Fruit fly (Drosophila melanogaster) whole organism, embryonic: Measurements from ENCODE around the gene pico.

Source experiments
- ATbp ChIP-seq: fragments of 200-800 bp; sonication (Bioruptor generic); optimal IDR thresholded peaks from 2 replicates; lab custom pipeline; 2017; ENCODE audit warnings: missing biosample characterization, mild to moderate bottlenecking, missing genetic modification characterization, missing genetic modification reagents
- Abd-B ChIP-seq: fragments of 200-800 bp; sonication (Bioruptor generic); optimal IDR thresholded peaks from 2 replicates; lab custom pipeline; 2018; ENCODE audit warnings: missing biosample characterization, mild to moderate bottlenecking, missing genetic modification characterization, moderate library complexity
- Aef1 ChIP-seq: fragments of 200-800 bp; sonication (Bioruptor generic); IDR thresholded peaks from 3 replicates; pipeline ENCODE4 v1.3.6; 2022; ENCODE audit warnings: missing biosample characterization, missing genetic modification characterization
- CG10979 ChIP-seq: fragments of 200-800 bp; sonication (Bioruptor generic); optimal IDR thresholded peaks from 2 replicates; lab custom pipeline; 2018; ENCODE audit warnings: missing biosample characterization, mild to moderate bottlenecking, missing genetic modification characterization, moderate library complexity
- CG13624 ChIP-seq: fragments of 200-800 bp; sonication (Bioruptor generic); optimal IDR thresholded peaks from 2 replicates; lab custom pipeline; 2016; ENCODE audit warnings: missing biosample characterization, missing genetic modification characterization
- CG15011 ChIP-seq: fragments of 200-800 bp; sonication (Bioruptor generic); optimal IDR thresholded peaks from 3 replicates; lab custom pipeline; 2018; ENCODE audit warnings: missing biosample characterization, mild to moderate bottlenecking, missing genetic modification characterization
- CG15479 ChIP-seq: fragments of 200-800 bp; sonication (Bioruptor generic); optimal IDR thresholded peaks from 3 replicates; lab custom pipeline; 2019; ENCODE audit warnings: missing biosample characterization, mild to moderate bottlenecking, missing genetic modification characterization, moderate library complexity
- CG17328 ChIP-seq: fragments of 200-800 bp; sonication (Bioruptor generic); IDR thresholded peaks from 2 replicates; pipeline ENCODE4 v1.3.6; 2022; ENCODE audit warnings: missing biosample characterization, missing genetic modification characterization
- CG1832 ChIP-seq: fragments of 200-800 bp; sonication (Bioruptor generic); optimal IDR thresholded peaks from 2 replicates; lab custom pipeline; 2017; ENCODE audit warnings: missing biosample characterization, mild to moderate bottlenecking, missing genetic modification characterization, inconsistent platforms
- CG3281 ChIP-seq: fragments of 200-800 bp; sonication (Bioruptor generic); optimal IDR thresholded peaks from 3 replicates; lab custom pipeline; 2017; ENCODE audit warnings: missing biosample characterization, mild to moderate bottlenecking, missing genetic modification characterization
- CG34422 ChIP-seq: fragments of 200-800 bp; sonication (Bioruptor generic); IDR thresholded peaks from 3 replicates; pipeline ENCODE4 v1.3.6; 2022; ENCODE audit warnings: missing biosample characterization, missing genetic modification characterization
- CG8478 ChIP-seq: fragments of >200 bp; optimal IDR thresholded peaks from 2 replicates; lab custom pipeline; 2018
- CG8924 ChIP-seq: fragments of 200-800 bp; optimal IDR thresholded peaks from 3 replicates; lab custom pipeline; 2019; ENCODE audit warnings: missing biosample characterization, mild to moderate bottlenecking, missing genetic modification characterization, moderate library complexity
- CG8944 ChIP-seq: fragments of 200-800 bp; sonication (Bioruptor generic); optimal IDR thresholded peaks from 3 replicates; lab custom pipeline; 2016; ENCODE audit warnings: missing biosample characterization, missing genetic modification characterization
- GATAe ChIP-seq: fragments of 200-800 bp; sonication (Bioruptor generic); conservative IDR thresholded peaks from 2 replicates; pipeline ENCODE4 v1.3.6; 2022; ENCODE audit warnings: missing biosample characterization, missing genetic modification characterization
- HLH54F ChIP-seq: fragments of 200-800 bp; sonication (Bioruptor generic); optimal IDR thresholded peaks from 3 replicates; lab custom pipeline; 2016; ENCODE audit warnings: missing biosample characterization, missing genetic modification characterization
- HLHmδ ChIP-seq: fragments of 200-800 bp; sonication (Bioruptor generic); optimal IDR thresholded peaks from 2 replicates; lab custom pipeline; 2018; ENCODE audit warnings: missing biosample characterization, mild to moderate bottlenecking, missing genetic modification characterization, moderate library complexity
- Jarid2 ChIP-seq: fragments of 200-800 bp; sonication (Bioruptor generic); optimal IDR thresholded peaks from 3 replicates; lab custom pipeline; 2017; ENCODE audit warnings: mild to moderate bottlenecking, missing biosample characterization, missing genetic modification reagents, missing genetic modification characterization
- Opbp ChIP-seq: fragments of 200-800 bp; sonication (Bioruptor generic); IDR thresholded peaks from 3 replicates; pipeline ENCODE4 v1.3.6; 2022; ENCODE audit warnings: missing biosample characterization, missing genetic modification characterization; ENCODE audit not compliant: partially characterized antibody
- Pdp1 ChIP-seq, 2 experiments: fragments of 200-800 bp; sonication (Bioruptor generic); optimal IDR thresholded peaks; 3 replicates each; lab custom pipeline; 2016; ENCODE audit warnings: missing biosample characterization in 2 of 2, missing genetic modification characterization in 2 of 2, mild to moderate bottlenecking in 1 of 2, moderate library complexity in 1 of 2
- Scr ChIP-seq: fragments of 200-800 bp; sonication (Bioruptor generic); IDR thresholded peaks from 2 replicates; pipeline ENCODE4 v1.3.6; 2022; ENCODE audit warnings: missing biosample characterization, missing genetic modification characterization; ENCODE audit not compliant: partially characterized antibody
- Trl ChIP-seq, 3 experiments: fragments of >200 bp in 2 of 3; fragments of 200-800 bp in 1 of 3; sonication (Bioruptor generic) in 1 of 3; optimal IDR thresholded peaks; 2 replicates in 1 of 3; 3 replicates in 2 of 3; lab custom pipeline; 2016 to 2017; ENCODE audit warnings: missing biosample characterization in 1 of 3, missing genetic modification characterization in 1 of 3
- ato ChIP-seq: fragments of 200-800 bp; sonication (Bioruptor generic); IDR thresholded peaks from 2 replicates; pipeline ENCODE4 v1.3.6; 2022; ENCODE audit warnings: missing biosample characterization, missing genetic modification characterization; ENCODE audit not compliant: partially characterized antibody
- chinmo ChIP-seq: fragments of 200-800 bp; sonication (Bioruptor generic); IDR thresholded peaks from 4 replicates; pipeline ENCODE4 v1.3.6; 2022; ENCODE audit warnings: missing biosample characterization, missing genetic modification characterization; ENCODE audit not compliant: partially characterized antibody
- cwo ChIP-seq: fragments of 200-800 bp; sonication (Bioruptor generic); optimal IDR thresholded peaks from 3 replicates; lab custom pipeline; 2017; ENCODE audit warnings: missing biosample characterization, missing genetic modification characterization, mild to moderate bottlenecking, moderate library complexity, missing genetic modification reagents
- ewg ChIP-seq: fragments of 200-800 bp; sonication (Bioruptor generic); optimal IDR thresholded peaks from 3 replicates; lab custom pipeline; 2017; ENCODE audit warnings: mild to moderate bottlenecking, missing biosample characterization, missing genetic modification reagents, missing genetic modification characterization
- gsb-n ChIP-seq: fragments of 200-800 bp; sonication (Bioruptor generic); optimal IDR thresholded peaks from 3 replicates; lab custom pipeline; 2018; ENCODE audit warnings: missing biosample characterization, mild to moderate bottlenecking, missing genetic modification characterization
- prd ChIP-seq, 3 experiments: fragments of >200 bp in 2 of 3; fragments of 200-800 bp in 1 of 3; sonication (Bioruptor generic) in 1 of 3; optimal IDR thresholded peaks in 2 of 3; IDR thresholded peaks in 1 of 3; 2 replicates in 2 of 3; 3 replicates in 1 of 3; pipeline versions ENCODE4 v1.3.6 to Lab custom; 2017 to 2022; ENCODE audit warnings: missing biosample characterization in 1 of 3, missing genetic modification characterization in 1 of 3
- rib ChIP-seq: fragments of 200-800 bp; sonication (Bioruptor generic); IDR thresholded peaks from 2 replicates; pipeline ENCODE4 v1.3.6; 2022; ENCODE audit warnings: missing biosample characterization, missing genetic modification characterization
- sens ChIP-seq: fragments of 200-800 bp; sonication (Bioruptor generic); peaks from one replicate; lab custom pipeline; 2016; ENCODE audit warnings: missing biosample characterization, missing genetic modification characterization
- sob ChIP-seq: fragments of 200-800 bp; sonication (Bioruptor generic); IDR thresholded peaks from 2 replicates; pipeline ENCODE4 v1.3.6; 2022; ENCODE audit warnings: missing biosample characterization, missing genetic modification characterization
- sqz ChIP-seq: fragments of 200-800 bp; sonication (Bioruptor generic); optimal IDR thresholded peaks from 3 replicates; lab custom pipeline; 2018; ENCODE audit warnings: missing biosample characterization, mild to moderate bottlenecking, missing genetic modification characterization
- tll ChIP-seq, 2 experiments: fragments of 200-800 bp in 1 of 2; fragments of >200 bp in 1 of 2; sonication (Bioruptor generic) in 1 of 2; optimal IDR thresholded peaks; 2 replicates each; lab custom pipeline; 2017 to 2019; ENCODE audit warnings: missing biosample characterization in 2 of 2, missing genetic modification characterization in 2 of 2, mild to moderate bottlenecking in 1 of 2, moderate library complexity in 1 of 2
- zf30C ChIP-seq: fragments of 200-800 bp; sonication (Bioruptor generic); optimal IDR thresholded peaks from 3 replicates; lab custom pipeline; 2018; ENCODE audit warnings: missing biosample characterization, mild to moderate bottlenecking, missing genetic modification characterization

pico gene

DNA sequence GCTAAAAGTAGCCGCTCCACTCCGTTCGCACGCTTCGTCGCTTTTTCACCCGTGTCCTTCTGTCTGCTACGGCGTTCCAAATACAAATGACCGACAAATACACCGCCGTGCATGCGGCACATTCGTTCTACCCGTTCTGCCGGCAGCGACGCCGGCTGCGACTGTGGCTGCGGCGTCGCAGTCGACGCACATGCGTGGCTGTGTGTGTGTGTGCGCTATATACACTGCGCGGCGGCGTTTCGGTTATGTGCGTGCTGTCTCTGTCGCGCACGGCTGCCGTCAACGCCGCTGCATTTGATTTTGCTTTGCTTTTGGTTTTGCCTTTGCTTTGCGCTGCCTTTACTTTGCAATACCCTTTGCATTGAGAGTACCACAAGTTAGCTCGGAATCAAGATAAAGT is 68.4 kb downstream of the pico start, which contains the start of gene zld (continued):
- TF ChIP-seq CG13624 (GFP tag; lab: Kevin White, UChicago) (no peak), CG10979 (tag; lab: Kevin White, UChicago) (peak; percentile 3), Pdp1 (GFP tag; optimal IDR thresholded peaks at IDR 0.05; lab: Kevin White, UChicago) (peak in 1 of 2 experiments; percentile 17), gsb-n (tag; lab: Kevin White, UChicago) (peak; percentile 56), Jarid2 (GFP tag; lab: Kevin White, UChicago) (peak; percentile 18), tll (GFP tag; optimal IDR thresholded peaks at IDR 0.05; lab: Kevin White, UChicago) (peak in 1 of 2 experiments; percentile 32), CG17328 (GFP tag; lab: Robert Waterston, UW) (peak; percentile 44; the same call in 1 of the 2 replicates), ato (GFP tag; lab: Robert Waterston, UW) (0 out of 2 replicates have a peak, but pooled peaks have one; percentile 42), Opbp (GFP tag; lab: Robert Waterston, UW) (0 out of 3 replicates have a peak, but pooled peaks have one; percentile 42), CG34422 (no peak), rib (GFP tag; lab: Robert Waterston, UW) (0 out of 2 replicates have a peak, but pooled peaks have one; percentile 34), CG8944 (no peak), ewg (GFP tag; lab: Kevin White, UChicago) (peak; percentile 73), chinmo (GFP tag; lab: Robert Waterston, UW) (0 out of 4 replicates have a peak, but pooled peaks have one; percentile 53), ATbp (GFP tag; lab: Kevin White, UChicago) (peak; percentile 83), sob (no peak), HLHmδ (peak; percentile 25), Scr (GFP tag; lab: Robert Waterston, UW) (peak; percentile 39; the same call in 1 of the 2 replicates)

- TF ChIP-seq sqz (GFP tag; lab: Kevin White, UChicago) (peak; percentile 44), sens (GFP tag; lab: Kevin White, UChicago) (no peak), Abd-B (GFP tag; lab: Kevin White, UChicago) (no peak), zf30C (GFP tag; lab: Kevin White, UChicago) (peak; percentile 43), CG15479 (GFP tag; lab: Kevin White, UChicago) (peak; percentile 50), CG3281 (GFP tag; lab: Kevin White, UChicago) (no peak), CG15011 (GFP tag; lab: Kevin White, UChicago) (no peak), HLH54F (GFP tag; lab: Kevin White, UChicago) (no peak), CG1832 (peak; percentile 25), Trl (optimal IDR thresholded peaks at IDR 0.05; lab: Kevin White, UChicago) (peak in 1 of 2 experiments; percentile 17), Trl (GFP tag; optimal IDR thresholded peaks at IDR 0.05; lab: Kevin White, UChicago) (no peak), GATAe (no peak), cwo (no peak)
Observed at dm6 chrX:19782736-19783325, 69.0 kb downstream of the pico start.

DNA sequence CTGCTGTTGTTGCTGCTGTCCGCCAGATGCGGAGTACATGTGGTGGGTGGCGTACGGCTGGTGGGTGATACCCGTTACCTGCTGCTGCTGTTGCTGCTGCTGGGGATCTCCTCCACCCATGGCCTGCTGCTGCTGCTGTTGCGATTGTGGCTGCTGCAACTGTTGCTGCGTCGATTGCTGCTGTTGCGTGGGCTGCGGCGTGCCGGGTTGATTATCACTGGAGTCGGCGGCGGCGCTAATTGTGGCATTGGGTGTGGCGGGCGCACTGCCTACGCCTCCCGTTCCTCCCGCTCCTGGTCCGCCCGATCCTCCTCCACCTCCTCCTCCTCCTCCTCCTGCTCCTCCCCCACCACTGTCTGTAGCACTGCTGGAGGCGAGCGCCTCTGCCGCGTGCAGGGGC is 70.0 kb downstream of the pico start:
- TF ChIP-seq CG8478 (lab: Kevin White, UChicago) = peak; percentile 61
- no peak for TF ChIP-seq prd (optimal IDR thresholded peaks at IDR 0.05; lab: Kevin White, UChicago)
- peak; percentile 5; the same call in 1 of the 3 replicates for TF ChIP-seq prd (GFP tag; IDR thresholded peaks at IDR 0.05; lab: Robert Waterston, UW)
- TF ChIP-seq Aef1 (GFP tag; lab: Robert Waterston, UW) = no peak
- no peak for TF ChIP-seq CG8924 (tag; lab: Kevin White, UChicago)
